Worm (Caenorhabditis elegans) whole organism, midembryonic: ENCODE measurements around the gene vms-1.

Source experiments
- T22C8.4 ChIP-seq: fragments of 200-800 bp; sonication (Bioruptor generic); IDR thresholded peaks from 2 replicates; pipeline ENCODE4 v1.3.6; 2022; ENCODE audit warnings: missing genetic modification characterization, missing compliant biosample characterization
- flt-1 ChIP-seq: fragments of 200-800 bp; sonication (Bioruptor generic); IDR thresholded peaks from 2 replicates; pipeline ENCODE4 v1.3.6; 2022; ENCODE audit warnings: missing genetic modification characterization, missing compliant biosample characterization
- klf-2 ChIP-seq: fragments of 200-800 bp; sonication (Bioruptor generic); conservative IDR thresholded peaks from 2 replicates; pipeline ENCODE4 v1.3.6; 2022; ENCODE audit warnings: missing genetic modification reagents, missing genetic modification characterization, missing compliant biosample characterization
- med-1 ChIP-seq: sonication (generic microtip); optimal IDR thresholded peaks from 2 replicates; lab custom pipeline; 2017; ENCODE audit warnings: missing genetic modification characterization, mild to moderate bottlenecking, missing compliant biosample characterization, antibody characterized with exemption, missing genetic modification reagents; ENCODE audit not compliant: insufficient read depth
- ref-1 ChIP-seq: fragments of 200-800 bp; sonication (Bioruptor generic); conservative IDR thresholded peaks from 2 replicates; pipeline ENCODE4 v1.3.6; 2022; ENCODE audit warnings: missing genetic modification reagents, missing genetic modification characterization, missing compliant biosample characterization
- ztf-23 ChIP-seq: fragments of 200-800 bp; sonication (Bioruptor generic); IDR thresholded peaks from 2 replicates; pipeline ENCODE4 v1.3.6; 2022; ENCODE audit warnings: missing genetic modification reagents, missing genetic modification characterization, missing compliant biosample characterization
- ztf-29 ChIP-seq: fragments of 200-800 bp; sonication (Bioruptor generic); IDR thresholded peaks from 2 replicates; pipeline ENCODE4 v1.3.6; 2022; ENCODE audit warnings: missing genetic modification reagents, missing genetic modification characterization, missing compliant biosample characterization

- TF ChIP-seq flt-1 (GFP tag; lab: Robert Waterston, UW) (no peak), ztf-23 (GFP tag; lab: Robert Waterston, UW) (no peak), T22C8.4 (no peak), med-1 (GFP tag; lab: Kevin White, UChicago) (no peak), ztf-29 (GFP tag; lab: Robert Waterston, UW) (no peak), ref-1 (GFP tag; lab: Robert Waterston, UW) (no peak), klf-2 (GFP tag; lab: Robert Waterston, UW) (no peak)
Measured at ce11 chrIII:8124323-8124722, 36.0 kb downstream of the vms-1 start.
